Fruit fly (Drosophila melanogaster) whole organism, embryonic: ENCODE measurements around the gene kibra.

Source experiments
- Antp ChIP-seq: fragments of 200-800 bp; sonication (Bioruptor generic); optimal IDR thresholded peaks from 3 replicates; lab custom pipeline; 2016; ENCODE audit warnings: missing biosample characterization, missing genetic modification characterization
- BEAF-32 ChIP-seq: fragments of 200-800 bp; sonication (Bioruptor generic); optimal IDR thresholded peaks from 3 replicates; lab custom pipeline; 2017; ENCODE audit warnings: missing biosample characterization, missing genetic modification characterization, mild to moderate bottlenecking, moderate library complexity, missing genetic modification reagents
- CG1024 ChIP-seq: fragments of 200-800 bp; sonication (Bioruptor generic); IDR thresholded peaks from 2 replicates; pipeline ENCODE4 v1.3.6; 2022; ENCODE audit warnings: missing biosample characterization, missing genetic modification characterization
- CG10462 ChIP-seq: fragments of 200-800 bp; sonication (Bioruptor generic); optimal IDR thresholded peaks from 2 replicates; lab custom pipeline; 2016; ENCODE audit warnings: missing biosample characterization, missing genetic modification characterization
- CG13424 ChIP-seq: fragments of 200-800 bp; sonication (Bioruptor generic); optimal IDR thresholded peaks from 2 replicates; lab custom pipeline; 2019; ENCODE audit warnings: missing biosample characterization, mild to moderate bottlenecking, missing genetic modification characterization, moderate library complexity
- CG14050 ChIP-seq: fragments of 200-800 bp; sonication (Bioruptor generic); IDR thresholded peaks from 3 replicates; pipeline ENCODE4 v1.3.6; 2022; ENCODE audit warnings: missing biosample characterization, missing genetic modification characterization
- CG14965 ChIP-seq: fragments of 200-800 bp; sonication (Bioruptor generic); optimal IDR thresholded peaks from 2 replicates; lab custom pipeline; 2016; ENCODE audit warnings: missing biosample characterization, missing genetic modification characterization, borderline replicate concordance
- CG1603 ChIP-seq: fragments of 200-800 bp; sonication (Bioruptor generic); optimal IDR thresholded peaks from 2 replicates; lab custom pipeline; 2019; ENCODE audit warnings: missing biosample characterization, mild to moderate bottlenecking, missing genetic modification characterization, moderate library complexity
- CG17568 ChIP-seq: fragments of 200-800 bp; sonication (Bioruptor generic); optimal IDR thresholded peaks from 2 replicates; lab custom pipeline; 2018; ENCODE audit warnings: missing biosample characterization, mild to moderate bottlenecking, missing genetic modification characterization, moderate library complexity
- CG18262 ChIP-seq: fragments of 200-800 bp; optimal IDR thresholded peaks from 3 replicates; lab custom pipeline; 2019; ENCODE audit warnings: missing biosample characterization, mild to moderate bottlenecking, missing genetic modification characterization, moderate library complexity
- CG18476 ChIP-seq: fragments of 200-800 bp; sonication (Bioruptor generic); optimal IDR thresholded peaks from 2 replicates; lab custom pipeline; 2016; ENCODE audit warnings: missing biosample characterization, mild to moderate bottlenecking, missing genetic modification characterization
- CG18599 ChIP-seq: fragments of 200-800 bp; sonication (Bioruptor generic); optimal IDR thresholded peaks from 3 replicates; lab custom pipeline; 2017; ENCODE audit warnings: missing biosample characterization, missing genetic modification characterization, mild to moderate bottlenecking, moderate library complexity, missing genetic modification reagents
- CG3163 ChIP-seq: fragments of 200-800 bp; sonication (Bioruptor generic); optimal IDR thresholded peaks from 3 replicates; lab custom pipeline; 2016; ENCODE audit warnings: missing biosample characterization, missing genetic modification characterization
- CG43689 ChIP-seq: fragments of 200-800 bp; sonication (Bioruptor generic); IDR thresholded peaks from 2 replicates; pipeline ENCODE4 v1.3.6; 2022; ENCODE audit warnings: missing biosample characterization, missing genetic modification characterization
- CG4404 ChIP-seq: fragments of 200-800 bp; sonication (Bioruptor generic); IDR thresholded peaks from 2 replicates; pipeline ENCODE4 v1.3.6; 2022; ENCODE audit warnings: missing biosample characterization, missing genetic modification characterization
- CG4707 ChIP-seq: fragments of 200-800 bp; sonication (Bioruptor generic); optimal IDR thresholded peaks from 2 replicates; lab custom pipeline; 2018; ENCODE audit warnings: missing biosample characterization, mild to moderate bottlenecking, missing genetic modification characterization, moderate library complexity
- CG6254 ChIP-seq: fragments of 200-800 bp; sonication (Bioruptor generic); optimal IDR thresholded peaks from 3 replicates; lab custom pipeline; 2017; ENCODE audit warnings: mild to moderate bottlenecking, missing biosample characterization, missing genetic modification reagents, missing genetic modification characterization
- CG7556 ChIP-seq: fragments of 200-800 bp; sonication (Bioruptor generic); optimal IDR thresholded peaks from 2 replicates; lab custom pipeline; 2017; ENCODE audit warnings: missing biosample characterization, mild to moderate bottlenecking, missing genetic modification characterization
- CG8281 ChIP-seq: fragments of 200-800 bp; sonication (Bioruptor generic); optimal IDR thresholded peaks from 2 replicates; lab custom pipeline; 2018; ENCODE audit warnings: missing biosample characterization, mild to moderate bottlenecking, missing genetic modification characterization, moderate library complexity
- CrebB ChIP-seq: fragments of 200-800 bp; sonication (Bioruptor generic); optimal IDR thresholded peaks from 3 replicates; lab custom pipeline; 2018; ENCODE audit warnings: missing biosample characterization, mild to moderate bottlenecking, missing genetic modification characterization
- D19A ChIP-seq: fragments of 200-800 bp; optimal IDR thresholded peaks from 3 replicates; lab custom pipeline; 2019; ENCODE audit warnings: missing biosample characterization, mild to moderate bottlenecking, missing genetic modification characterization, moderate library complexity
- Dbx ChIP-seq: fragments of 200-800 bp; sonication (Bioruptor generic); IDR thresholded peaks from 3 replicates; pipeline ENCODE4 v1.3.6; 2022; ENCODE audit warnings: missing biosample characterization, missing genetic modification characterization
- Deaf1 ChIP-seq: fragments of 200-800 bp; optimal IDR thresholded peaks from 3 replicates; lab custom pipeline; 2019; ENCODE audit warnings: missing biosample characterization, mild to moderate bottlenecking, missing genetic modification characterization, moderate library complexity
- E2f1 ChIP-seq: fragments of 200-800 bp; sonication (Bioruptor generic); IDR thresholded peaks from 2 replicates; pipeline ENCODE4 v1.3.6; 2022; ENCODE audit warnings: missing biosample characterization, missing genetic modification characterization
- Eip74EF ChIP-seq, 2 experiments: fragments of 200-800 bp in 1 of 2; fragments of >200 bp in 1 of 2; sonication (Bioruptor generic) in 1 of 2; optimal IDR thresholded peaks; 2 replicates each; lab custom pipeline; 2017 to 2019; ENCODE audit warnings: missing biosample characterization in 2 of 2, missing genetic modification characterization in 2 of 2, mild to moderate bottlenecking in 1 of 2, moderate library complexity in 1 of 2
- Hr3 ChIP-seq: fragments of 200-800 bp; sonication (Bioruptor generic); optimal IDR thresholded peaks from 3 replicates; lab custom pipeline; 2016; ENCODE audit warnings: missing biosample characterization, missing genetic modification characterization
- Kr ChIP-seq: fragments of 200-800 bp; sonication (Bioruptor generic); optimal IDR thresholded peaks from 2 replicates; lab custom pipeline; 2017; ENCODE audit warnings: missing biosample characterization, mild to moderate bottlenecking, missing genetic modification characterization
- Lhr ChIP-seq: fragments of 200-800 bp; sonication (Bioruptor generic); optimal IDR thresholded peaks from 3 replicates; lab custom pipeline; 2017; ENCODE audit warnings: mild to moderate bottlenecking, missing biosample characterization, missing genetic modification reagents, missing genetic modification characterization
- Meics ChIP-seq: fragments of 200-800 bp; sonication (Bioruptor generic); optimal IDR thresholded peaks from 2 replicates; lab custom pipeline; 2017; ENCODE audit warnings: missing biosample characterization, mild to moderate bottlenecking, missing genetic modification characterization
- Mrtf ChIP-seq: fragments of 200-800 bp; sonication (Bioruptor generic); IDR thresholded peaks from 3 replicates; pipeline ENCODE4 v1.3.6; 2022; ENCODE audit warnings: missing biosample characterization, missing genetic modification characterization
- NFAT ChIP-seq: fragments of 200-800 bp; sonication (Bioruptor generic); IDR thresholded peaks from 2 replicates; pipeline ENCODE4 v1.3.6; 2022; ENCODE audit warnings: missing biosample characterization, missing genetic modification characterization
- Nf-YB ChIP-seq: fragments of 200-800 bp; sonication (Bioruptor generic); optimal IDR thresholded peaks from 3 replicates; lab custom pipeline; 2019; ENCODE audit warnings: missing biosample characterization, mild to moderate bottlenecking, missing genetic modification characterization, moderate library complexity
- Rfx ChIP-seq: fragments of 200-800 bp; sonication (Bioruptor generic); IDR thresholded peaks from 2 replicates; pipeline ENCODE4 v1.3.6; 2022; ENCODE audit warnings: missing biosample characterization, missing genetic modification characterization
- Sox102F ChIP-seq: fragments of 200-800 bp; sonication (Bioruptor generic); optimal IDR thresholded peaks from 2 replicates; lab custom pipeline; 2018; ENCODE audit warnings: missing biosample characterization, mild to moderate bottlenecking, missing genetic modification characterization, moderate library complexity
- Ssrp ChIP-seq: fragments of 200-800 bp; sonication (Bioruptor generic); optimal IDR thresholded peaks from 2 replicates; lab custom pipeline; 2018; ENCODE audit warnings: missing biosample characterization, mild to moderate bottlenecking, missing genetic modification characterization, moderate library complexity
- ab ChIP-seq: fragments of 200-800 bp; sonication (Bioruptor generic); optimal IDR thresholded peaks from 2 replicates; lab custom pipeline; 2016; ENCODE audit warnings: missing biosample characterization, missing genetic modification characterization
- abd-A ChIP-seq: fragments of 200-800 bp; sonication (Bioruptor generic); optimal IDR thresholded peaks from 3 replicates; lab custom pipeline; 2019; ENCODE audit warnings: missing biosample characterization, mild to moderate bottlenecking, missing genetic modification characterization, moderate library complexity
- cas ChIP-seq: fragments of 200-800 bp; sonication (Bioruptor generic); IDR thresholded peaks from 2 replicates; pipeline ENCODE4 v1.3.6; 2022; ENCODE audit warnings: missing biosample characterization, missing genetic modification characterization
- chinmo ChIP-seq: fragments of 200-800 bp; sonication (Bioruptor generic); IDR thresholded peaks from 4 replicates; pipeline ENCODE4 v1.3.6; 2022; ENCODE audit warnings: missing biosample characterization, missing genetic modification characterization; ENCODE audit not compliant: partially characterized antibody
- jing ChIP-seq: fragments of 200-800 bp; sonication (Bioruptor generic); optimal IDR thresholded peaks from 2 replicates; lab custom pipeline; 2018; ENCODE audit warnings: missing biosample characterization, mild to moderate bottlenecking, missing genetic modification characterization
- knrl ChIP-seq: fragments of 200-800 bp; sonication (Bioruptor generic); IDR thresholded peaks from 3 replicates; pipeline ENCODE4 v1.3.6; 2022; ENCODE audit warnings: missing biosample characterization, missing genetic modification characterization; ENCODE audit not compliant: partially characterized antibody
- nerfin-2 ChIP-seq: fragments of 200-800 bp; sonication (Bioruptor generic); IDR thresholded peaks from 2 replicates; pipeline ENCODE4 v1.3.6; 2022; ENCODE audit warnings: missing biosample characterization, missing genetic modification characterization; ENCODE audit not compliant: partially characterized antibody
- nmo ChIP-seq: fragments of 200-800 bp; sonication (Bioruptor generic); optimal IDR thresholded peaks from 2 replicates; lab custom pipeline; 2018; ENCODE audit warnings: missing biosample characterization, mild to moderate bottlenecking, missing genetic modification characterization, moderate library complexity
- prd ChIP-seq, 3 experiments: fragments of >200 bp in 2 of 3; fragments of 200-800 bp in 1 of 3; sonication (Bioruptor generic) in 1 of 3; optimal IDR thresholded peaks in 2 of 3; IDR thresholded peaks in 1 of 3; 2 replicates in 2 of 3; 3 replicates in 1 of 3; pipeline versions ENCODE4 v1.3.6 to Lab custom; 2017 to 2022; ENCODE audit warnings: missing biosample characterization in 1 of 3, missing genetic modification characterization in 1 of 3
- salm ChIP-seq: fragments of 200-800 bp; sonication (Bioruptor generic); optimal IDR thresholded peaks from 2 replicates; lab custom pipeline; 2018; ENCODE audit warnings: missing biosample characterization, mild to moderate bottlenecking, missing genetic modification characterization
- tll ChIP-seq, 2 experiments: fragments of 200-800 bp in 1 of 2; fragments of >200 bp in 1 of 2; sonication (Bioruptor generic) in 1 of 2; optimal IDR thresholded peaks; 2 replicates each; lab custom pipeline; 2017 to 2019; ENCODE audit warnings: missing biosample characterization in 2 of 2, missing genetic modification characterization in 2 of 2, mild to moderate bottlenecking in 1 of 2, moderate library complexity in 1 of 2
- z ChIP-seq: fragments of 200-800 bp; sonication (Bioruptor generic); IDR thresholded peaks from 3 replicates; pipeline ENCODE4 v1.3.6; 2022; ENCODE audit warnings: missing biosample characterization, missing genetic modification characterization

The kibra gene

dm6 chr3R:14744339-14745129 lies 20.5 kb upstream of the kibra start (continued):
- TF ChIP-seq Meics (GFP tag; lab: Kevin White, UChicago), result peak; percentile 27
- TF ChIP-seq ab (GFP tag; lab: Kevin White, UChicago), result no peak
- peak; percentile 51 for TF ChIP-seq Sox102F (GFP tag; lab: Kevin White, UChicago)
- TF ChIP-seq prd (optimal IDR thresholded peaks at IDR 0.05; lab: Kevin White, UChicago), result no peak
- 0 out of 3 replicates have a peak, but pooled peaks have one; percentile 10 for TF ChIP-seq prd (GFP tag; IDR thresholded peaks at IDR 0.05; lab: Robert Waterston, UW)
- no peak for TF ChIP-seq Nf-YB
- TF ChIP-seq E2f1 (GFP tag; lab: Robert Waterston, UW), result no peak
- no peak for TF ChIP-seq CG14965 (GFP tag; lab: Kevin White, UChicago)
- TF ChIP-seq abd-A, result no peak
- no peak for TF ChIP-seq cas
- no peak for TF ChIP-seq nerfin-2 (GFP tag; lab: Robert Waterston, UW)
- peak; percentile 36 for TF ChIP-seq CG7556 (GFP tag; lab: Kevin White, UChicago)
- peak; percentile 37 for TF ChIP-seq nmo (GFP tag; lab: Kevin White, UChicago)
- no peak for TF ChIP-seq knrl (GFP tag; lab: Robert Waterston, UW)
- peak in 1 of 2 experiments; percentile 0 for TF ChIP-seq Eip74EF (GFP tag; optimal IDR thresholded peaks at IDR 0.05; lab: Kevin White, UChicago)
- no peak for TF ChIP-seq CG8281 (tag; lab: Kevin White, UChicago)
- TF ChIP-seq Mrtf, result no peak
- no peak for TF ChIP-seq BEAF-32 (GFP tag; lab: Kevin White, UChicago)
- peak; percentile 23 for TF ChIP-seq Ssrp
- no peak for TF ChIP-seq Deaf1 (tag; lab: Kevin White, UChicago)
- no peak for TF ChIP-seq CG18599 (GFP tag; lab: Kevin White, UChicago)
- TF ChIP-seq CG1024 (GFP tag; lab: Robert Waterston, UW), result no peak
- no peak for TF ChIP-seq CG43689 (GFP tag; lab: Robert Waterston, UW)
- TF ChIP-seq CG18476 (GFP tag; lab: Kevin White, UChicago), result no peak
- no peak for TF ChIP-seq salm (tag; lab: Kevin White, UChicago)
- TF ChIP-seq Kr (GFP tag; lab: Kevin White, UChicago), result no peak
- TF ChIP-seq CG17568 (GFP tag; lab: Kevin White, UChicago), result peak; percentile 16
- no peak for TF ChIP-seq tll (GFP tag; optimal IDR thresholded peaks at IDR 0.05; lab: Kevin White, UChicago)
- TF ChIP-seq CG10462, result no peak
- no peak for TF ChIP-seq CG4404 (GFP tag; lab: Robert Waterston, UW)
- TF ChIP-seq Hr3 (GFP tag; lab: Kevin White, UChicago), result peak; percentile 10
- TF ChIP-seq Lhr (GFP tag; lab: Kevin White, UChicago), result no peak
- no peak for TF ChIP-seq CrebB
- no peak for TF ChIP-seq CG14050 (GFP tag; lab: Robert Waterston, UW)
- TF ChIP-seq chinmo, result no peak
- no peak for TF ChIP-seq NFAT (GFP tag; lab: Robert Waterston, UW)
- peak; percentile 58 for TF ChIP-seq CG18262 (tag; lab: Kevin White, UChicago)
- TF ChIP-seq CG13424, result peak; percentile 36
- no peak for TF ChIP-seq CG3163 (GFP tag; lab: Kevin White, UChicago)
- no peak for TF ChIP-seq Rfx (GFP tag; lab: Robert Waterston, UW)
- no peak for TF ChIP-seq Dbx (GFP tag; lab: Robert Waterston, UW)
- no peak for TF ChIP-seq jing (GFP tag; lab: Kevin White, UChicago)
- no peak for TF ChIP-seq D19A
- TF ChIP-seq CG6254 (GFP tag; lab: Kevin White, UChicago), result no peak
- TF ChIP-seq CG4707 (GFP tag; lab: Kevin White, UChicago), result peak; percentile 73
- TF ChIP-seq CG1603 (tag; lab: Kevin White, UChicago), result peak; percentile 45
- TF ChIP-seq z, result peak; percentile 21; the same call in 1 of the 3 replicates
- no peak for TF ChIP-seq Antp (GFP tag; lab: Kevin White, UChicago)
